Worm (Caenorhabditis elegans) whole organism, young adult: ENCODE results near the gene rpl-38.

Experiments
- C17E4.6 ChIP-seq: fragments of 200-800 bp; sonication (Bioruptor generic); IDR thresholded peaks from 2 replicates; pipeline ENCODE4 v1.3.6; 2022; ENCODE audit warnings: missing genetic modification reagents, missing genetic modification characterization, missing compliant biosample characterization
- D2030.7 ChIP-seq: fragments of 200-800 bp; sonication (Bioruptor generic); IDR thresholded peaks from 2 replicates; pipeline ENCODE4 v1.3.6; 2022; ENCODE audit warnings: missing genetic modification reagents, missing genetic modification characterization, missing compliant biosample characterization
- F33H1.4 ChIP-seq: fragments of 200-800 bp; sonication (Bioruptor generic); IDR thresholded peaks from 2 replicates; pipeline ENCODE4 v1.3.6; 2022; ENCODE audit warnings: missing genetic modification reagents, missing genetic modification characterization, missing compliant biosample characterization
- F37B4.10 ChIP-seq: fragments of 200-800 bp; sonication (Bioruptor generic); IDR thresholded peaks from 2 replicates; pipeline ENCODE4 v1.3.6; 2022; ENCODE audit warnings: missing genetic modification characterization, missing compliant biosample characterization
- K11D2.4 ChIP-seq: fragments of 200-800 bp; sonication (Bioruptor generic); IDR thresholded peaks from 2 replicates; pipeline ENCODE4 v1.3.6; 2022; ENCODE audit warnings: missing genetic modification reagents, missing genetic modification characterization, missing compliant biosample characterization
- K12H6.12 ChIP-seq: fragments of 200-800 bp; sonication (Bioruptor generic); optimal IDR thresholded peaks from 2 replicates; lab custom pipeline; 2018; ENCODE audit warnings: mild to moderate bottlenecking, missing genetic modification characterization, missing compliant biosample characterization
- Y53F4B.3 ChIP-seq: fragments of 200-800 bp; sonication (Bioruptor generic); IDR thresholded peaks from 2 replicates; pipeline ENCODE4 v1.3.6; 2022; ENCODE audit warnings: missing genetic modification reagents, missing genetic modification characterization, missing compliant biosample characterization
- akir-1 ChIP-seq: fragments of 200-800 bp; sonication (Bioruptor generic); optimal IDR thresholded peaks from 2 replicates; lab custom pipeline; 2018; ENCODE audit warnings: mild to moderate bottlenecking, missing genetic modification characterization, moderate library complexity, missing compliant biosample characterization
- atf-7 ChIP-seq: sonication (generic microtip); optimal IDR thresholded peaks from 2 replicates; lab custom pipeline; 2017; ENCODE audit warnings: mild to moderate bottlenecking, missing genetic modification characterization, missing compliant biosample characterization
- attf-5 ChIP-seq: fragments of 200-800 bp; sonication (Bioruptor generic); optimal IDR thresholded peaks from 2 replicates; lab custom pipeline; 2018; ENCODE audit warnings: mild to moderate bottlenecking, missing genetic modification characterization, missing compliant biosample characterization
- attf-6 ChIP-seq: fragments of 200-800 bp; sonication (Bioruptor generic); IDR thresholded peaks from 2 replicates; pipeline ENCODE4 v1.3.6; 2022; ENCODE audit warnings: missing genetic modification reagents, missing genetic modification characterization, missing compliant biosample characterization
- bed-2 ChIP-seq: fragments of 200-800 bp; sonication (Bioruptor generic); IDR thresholded peaks from 2 replicates; pipeline ENCODE4 v1.3.6; 2022; ENCODE audit warnings: missing genetic modification reagents, missing genetic modification characterization, missing compliant biosample characterization
- cebp-2 ChIP-seq: fragments of 200-800 bp; sonication (Bioruptor generic); IDR thresholded peaks from 2 replicates; pipeline ENCODE4 v1.3.6; 2022; ENCODE audit warnings: missing genetic modification characterization, missing compliant biosample characterization
- ceh-100 ChIP-seq: fragments of 200-800 bp; sonication (Bioruptor generic); IDR thresholded peaks from 2 replicates; pipeline ENCODE4 v1.3.6; 2022; ENCODE audit warnings: missing genetic modification reagents, missing genetic modification characterization, missing compliant biosample characterization
- dpl-1 ChIP-seq: fragments of 150-350 bp; optimal IDR thresholded peaks from 2 replicates; lab custom pipeline; 2014; ENCODE audit warnings: missing biosample characterization, missing genetic modification reagents, missing genetic modification characterization
- egl-44 ChIP-seq: fragments of 200-800 bp; sonication (Bioruptor generic); IDR thresholded peaks from 2 replicates; pipeline ENCODE4 v1.3.6; 2022; ENCODE audit warnings: missing genetic modification reagents, missing genetic modification characterization, missing compliant biosample characterization
- ekl-4 ChIP-seq: fragments of 200-800 bp; sonication (Bioruptor generic); IDR thresholded peaks from 2 replicates; pipeline ENCODE4 v1.3.6; 2022; ENCODE audit warnings: missing genetic modification reagents, missing genetic modification characterization, missing compliant biosample characterization
- gei-17 ChIP-seq: fragments of 200-800 bp; sonication (Bioruptor generic); optimal IDR thresholded peaks from 2 replicates; lab custom pipeline; 2018; ENCODE audit warnings: mild to moderate bottlenecking, missing genetic modification characterization, missing compliant biosample characterization
- hlh-12 ChIP-seq: sonication (generic microtip); optimal IDR thresholded peaks from 2 replicates; lab custom pipeline; 2016; ENCODE audit warnings: missing genetic modification characterization, missing compliant biosample characterization
- hlh-26 ChIP-seq: fragments of 200-800 bp; sonication (Bioruptor generic); conservative IDR thresholded peaks from 2 replicates; pipeline ENCODE4 v1.3.6; 2022; ENCODE audit warnings: missing genetic modification reagents, missing genetic modification characterization, missing compliant biosample characterization
- hmg-20 ChIP-seq: fragments of 200-800 bp; sonication (Bioruptor generic); IDR thresholded peaks from 2 replicates; pipeline ENCODE4 v1.3.6; 2022; ENCODE audit warnings: missing genetic modification reagents, missing genetic modification characterization, missing compliant biosample characterization
- hrde-1 ChIP-seq: sonication (generic microtip); optimal IDR thresholded peaks from 2 replicates; lab custom pipeline; 2016; ENCODE audit warnings: missing genetic modification characterization, mild to moderate bottlenecking, missing compliant biosample characterization, moderate library complexity, missing genotype, missing genetic modification reagents, borderline replicate concordance
- let-526 ChIP-seq: fragments of 200-800 bp; sonication (Bioruptor generic); IDR thresholded peaks from 2 replicates; pipeline ENCODE4 v1.3.6; 2022; ENCODE audit warnings: missing genetic modification reagents, missing genetic modification characterization, missing compliant biosample characterization
- let-607 ChIP-seq, 2 experiments: fragments of 200-800 bp in 1 of 2; sonication (Bioruptor generic) in 1 of 2; sonication (generic microtip) in 1 of 2; optimal IDR thresholded peaks; 2 replicates each; lab custom pipeline; 2016 to 2018; ENCODE audit warnings: mild to moderate bottlenecking in 2 of 2, missing compliant biosample characterization in 2 of 2, missing genetic modification characterization in 2 of 2, moderate library complexity in 2 of 2, missing genotype in 1 of 2
- lin-26 ChIP-seq: fragments of 200-800 bp; sonication (Bioruptor generic); IDR thresholded peaks from 2 replicates; pipeline ENCODE4 v1.3.6; 2022; ENCODE audit warnings: missing genetic modification reagents, missing genetic modification characterization, missing compliant biosample characterization
- lsl-1 ChIP-seq: fragments of 200-800 bp; sonication (Bioruptor generic); optimal IDR thresholded peaks from 2 replicates; lab custom pipeline; 2018; ENCODE audit warnings: mild to moderate bottlenecking, missing genetic modification characterization, moderate library complexity, missing compliant biosample characterization
- nhr-179 ChIP-seq: sonication (generic microtip); optimal IDR thresholded peaks from 2 replicates; lab custom pipeline; 2016; ENCODE audit warnings: mild to moderate bottlenecking, missing genetic modification characterization, missing compliant biosample characterization
- nhr-80 ChIP-seq: sonication (generic microtip); optimal IDR thresholded peaks from 2 replicates; lab custom pipeline; 2016; ENCODE audit warnings: missing genetic modification characterization, missing compliant biosample characterization
- nhr-90 ChIP-seq: sonication (generic microtip); optimal IDR thresholded peaks from 2 replicates; lab custom pipeline; 2016; ENCODE audit warnings: missing genotype, mild to moderate bottlenecking, missing genetic modification characterization, missing compliant biosample characterization
- rcor-1 ChIP-seq: fragments of 200-800 bp; sonication (Bioruptor generic); IDR thresholded peaks from 2 replicates; pipeline ENCODE4 v1.3.6; 2022; ENCODE audit warnings: missing genetic modification reagents, missing genetic modification characterization, missing compliant biosample characterization
- snpc-3.4 ChIP-seq: sonication (generic microtip); optimal IDR thresholded peaks from 2 replicates; lab custom pipeline; 2017; ENCODE audit warnings: missing genetic modification characterization, mild to moderate bottlenecking, missing compliant biosample characterization, antibody characterized with exemption, moderate library complexity, missing genotype, missing genetic modification reagents
- sptf-2 ChIP-seq: fragments of 200-800 bp; sonication (Bioruptor generic); optimal IDR thresholded peaks from 2 replicates; lab custom pipeline; 2018; ENCODE audit warnings: mild to moderate bottlenecking, missing genetic modification characterization, missing compliant biosample characterization
- unc-62 ChIP-seq: fragments of 150-350 bp; optimal IDR thresholded peaks from 2 replicates; lab custom pipeline; 2014; ENCODE audit warnings: missing biosample characterization, missing genetic modification reagents, missing genetic modification characterization
- xnd-1 ChIP-seq: sonication (generic microtip); optimal IDR thresholded peaks from 2 replicates; lab custom pipeline; 2016; ENCODE audit warnings: missing genotype, missing genetic modification reagents, missing genetic modification characterization, missing compliant biosample characterization
- zfh-2 ChIP-seq: fragments of 200-800 bp; sonication (Bioruptor generic); conservative IDR thresholded peaks from 2 replicates; pipeline ENCODE4 v1.3.6; 2022; ENCODE audit warnings: missing genetic modification reagents, missing genetic modification characterization, missing compliant biosample characterization
- zim-3 ChIP-seq: sonication (generic microtip); optimal IDR thresholded peaks from 2 replicates; lab custom pipeline; 2017; ENCODE audit warnings: mild to moderate bottlenecking, missing genetic modification characterization, moderate library complexity, missing compliant biosample characterization

rpl-38 gene

ce11 chrV:15481374-15481773 is 30.6 kb upstream of the rpl-38 start, which contains the start of gene nhr-150:
Gene nhr-150, minus strand, starts transcription at chrV:15481465.
- TF ChIP-seq egl-44 (GFP tag; lab: Robert Waterston, UW): no peak
- TF ChIP-seq zim-3 (tag; lab: Kevin White, UChicago): no peak
- no peak for TF ChIP-seq xnd-1
- TF ChIP-seq, all 124 proteins: peak for 0

- TF ChIP-seq nhr-80 (peak; percentile 28), atf-7 (no peak)
Measured at ce11 chrV:15483563-15483962, 28.4 kb upstream of the rpl-38 start.

DNA sequence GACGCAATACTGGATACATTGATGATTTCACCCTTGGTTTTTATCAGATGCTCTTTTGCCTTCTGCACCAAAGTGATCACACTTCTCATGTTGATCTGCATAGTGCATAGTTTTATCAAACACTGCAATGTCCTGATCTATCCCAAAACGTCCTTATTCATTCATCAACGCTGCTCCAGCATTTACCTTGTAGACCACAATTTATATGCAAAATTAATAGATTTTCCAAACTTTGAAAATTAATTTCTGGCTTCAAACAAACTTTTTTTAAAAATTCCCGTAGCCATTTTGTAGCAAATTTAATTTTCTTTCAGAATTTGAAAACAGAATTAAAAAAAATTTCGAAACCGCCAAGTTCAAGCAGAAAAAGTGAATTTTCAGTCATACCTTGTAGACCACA is 27.4 kb upstream of the rpl-38 start, which contains the start of gene C06B8.3:
TSS of gene C06B8.3 (minus strand) at position 101 of the 400 bp plus-strand sequence.
- TF ChIP-seq let-526 (GFP tag; lab: Robert Waterston, UW) (no peak), ekl-4 (no peak), K12H6.12 (tag; lab: Kevin White, UChicago) (no peak), gei-17 (GFP tag; lab: Kevin White, UChicago) (no peak), lin-26 (GFP tag; lab: Robert Waterston, UW) (no peak), cebp-2 (GFP tag; lab: Robert Waterston, UW) (no peak), hlh-12 (tag; lab: Kevin White, UChicago) (no peak), F37B4.10 (no peak), ceh-100 (GFP tag; lab: Robert Waterston, UW) (no peak)
- TF ChIP-seq, all 124 proteins: peak for 0

- TF ChIP-seq lsl-1 (no peak), C17E4.6 (GFP tag; lab: Robert Waterston, UW) (no peak), F37B4.10 (no peak), nhr-90 (tag; lab: Kevin White, UChicago) (no peak), K11D2.4 (GFP tag; lab: Robert Waterston, UW) (no peak), hrde-1 (tag; lab: Kevin White, UChicago) (no peak)
Measured at ce11 chrV:15487764-15488163, 24.2 kb upstream of the rpl-38 start, which contains the start of gene srw-21. Gene srw-21, plus strand, starts transcription at chrV:15488064.

ce11 chrV:15492518-15492917 is 19.4 kb upstream of the rpl-38 start, which contains the start of gene str-264:
Gene str-264, minus strand, starts transcription at chrV:15492618.
- TF ChIP-seq unc-62 (GFP tag; lab: Kevin White, UChicago) (no peak), dpl-1 (GFP tag; lab: Kevin White, UChicago) (no peak), egl-44 (GFP tag; lab: Robert Waterston, UW) (no peak), attf-5 (GFP tag; lab: Kevin White, UChicago) (no peak), attf-6 (no peak), C17E4.6 (GFP tag; lab: Robert Waterston, UW) (no peak), atf-7 (no peak), akir-1 (no peak), hmg-20 (GFP tag; lab: Robert Waterston, UW) (no peak), bed-2 (no peak), F33H1.4 (GFP tag; lab: Robert Waterston, UW) (no peak), nhr-179 (tag; lab: Kevin White, UChicago) (no peak), Y53F4B.3 (no peak), zfh-2 (no peak), sptf-2 (no peak), D2030.7 (GFP tag; lab: Robert Waterston, UW) (no peak), snpc-3.4 (tag; lab: Kevin White, UChicago) (no peak), let-607 (tag; optimal IDR thresholded peaks at IDR 0.05; lab: Kevin White, UChicago) (no peak), hlh-26 (GFP tag; lab: Robert Waterston, UW) (no peak), rcor-1 (GFP tag; lab: Robert Waterston, UW) (no peak)
